Worm (Caenorhabditis elegans) whole organism, L3 larva: ENCODE data around the gene R01B10.2.
"Not testable (repeated sequence)": the region's sequence is repeated elsewhere in the genome, so short reads cannot be mapped to it uniquely, and the experiment has no call there.

Experiments used
- R02D3.7 ChIP-seq: fragments of 150-350 bp; optimal IDR thresholded peaks from 2 replicates; lab custom pipeline; 2014; ENCODE audit warnings: missing biosample characterization, missing genetic modification characterization
- ZK546.5 ChIP-seq: sonication (generic microtip); optimal IDR thresholded peaks from 2 replicates; lab custom pipeline; 2017; ENCODE audit warnings: missing biosample characterization, missing genetic modification characterization
- aly-2 ChIP-seq: fragments of 150-350 bp; optimal IDR thresholded peaks from 2 replicates; lab custom pipeline; 2014; ENCODE audit warnings: missing biosample characterization, missing genetic modification characterization
- ama-1 ChIP-seq: fragments of 150-350 bp; optimal IDR thresholded peaks from 2 replicates; lab custom pipeline; 2018
- ceh-16 ChIP-seq: sonication (generic microtip); optimal IDR thresholded peaks from 2 replicates; lab custom pipeline; 2017; ENCODE audit warnings: missing biosample characterization, missing genetic modification characterization
- ceh-9 ChIP-seq: sonication (generic microtip); optimal IDR thresholded peaks from 2 replicates; lab custom pipeline; 2018; ENCODE audit warnings: missing biosample characterization, missing genetic modification characterization
- daf-12 ChIP-seq: fragments of 150-350 bp; optimal IDR thresholded peaks from 2 replicates; lab custom pipeline; 2014; ENCODE audit warnings: missing biosample characterization, missing genetic modification reagents, missing genetic modification characterization
- egl-27 ChIP-seq: sonication (generic microtip); optimal IDR thresholded peaks from 4 replicates; lab custom pipeline; 2017; ENCODE audit warnings: missing biosample characterization, missing genetic modification reagents, missing genetic modification characterization
- egl-5 ChIP-seq: fragments of 150-350 bp; optimal IDR thresholded peaks from 2 replicates; lab custom pipeline; 2017; ENCODE audit warnings: missing biosample characterization, missing genetic modification reagents, missing genetic modification characterization, inconsistent platforms
- elt-3 ChIP-seq, 3 experiments: fragments of 150-350 bp in 1 of 3; sonication (generic microtip) in 2 of 3; optimal IDR thresholded peaks; 2 replicates in 2 of 3; 4 replicates in 1 of 3; lab custom pipeline; 2014 to 2017; ENCODE audit warnings: missing biosample characterization in 3 of 3, missing genetic modification characterization in 3 of 3
- eor-1 ChIP-seq, 2 experiments: fragments of 150-350 bp; optimal IDR thresholded peaks; 2 replicates each; lab custom pipeline; 2014 to 2018; ENCODE audit warnings: missing biosample characterization in 2 of 2, missing genetic modification characterization in 2 of 2
- fkh-2 ChIP-seq: fragments of 150-350 bp; optimal IDR thresholded peaks from 2 replicates; lab custom pipeline; 2014; ENCODE audit warnings: missing biosample characterization, missing genetic modification reagents, missing genetic modification characterization
- fos-1 ChIP-seq: fragments of 150-350 bp; optimal IDR thresholded peaks from 2 replicates; lab custom pipeline; 2014; ENCODE audit warnings: missing biosample characterization, missing genetic modification characterization
- hmg-11 ChIP-seq: sonication (generic microtip); optimal IDR thresholded peaks from 2 replicates; lab custom pipeline; 2016; ENCODE audit warnings: missing genetic modification characterization, missing compliant biosample characterization
- lin-15B ChIP-seq: fragments of 150-350 bp; optimal IDR thresholded peaks from 2 replicates; lab custom pipeline; 2014; ENCODE audit warnings: missing biosample characterization, missing genetic modification characterization
- lin-39 ChIP-seq: fragments of 150-350 bp; optimal IDR thresholded peaks from 2 replicates; lab custom pipeline; 2018; ENCODE audit warnings: missing biosample characterization, missing genetic modification reagents, missing genetic modification characterization
- lsy-12 ChIP-seq: sonication (generic microtip); optimal IDR thresholded peaks from 2 replicates; lab custom pipeline; 2016; ENCODE audit warnings: mild to moderate bottlenecking, missing genetic modification characterization, missing compliant biosample characterization
- mdl-1 ChIP-seq: fragments of 150-350 bp; optimal IDR thresholded peaks from 2 replicates; lab custom pipeline; 2014; ENCODE audit warnings: missing biosample characterization, missing genetic modification characterization
- mml-1 ChIP-seq: fragments of 150-350 bp; sonication (generic microtip); optimal IDR thresholded peaks from 3 replicates; lab custom pipeline; 2014; ENCODE audit warnings: missing biosample characterization, missing genetic modification characterization
- nhr-12 ChIP-seq: fragments of 150-350 bp; optimal IDR thresholded peaks from 2 replicates; lab custom pipeline; 2014; ENCODE audit warnings: missing biosample characterization, missing genetic modification characterization
- nhr-23 ChIP-seq: fragments of 150-350 bp; optimal IDR thresholded peaks from 2 replicates; lab custom pipeline; 2014; ENCODE audit warnings: missing biosample characterization, missing genetic modification reagents, missing genetic modification characterization
- nhr-25 ChIP-seq: sonication (generic microtip); optimal IDR thresholded peaks from 2 replicates; lab custom pipeline; 2017; ENCODE audit warnings: missing biosample characterization, missing genetic modification characterization
- nhr-28 ChIP-seq: fragments of 150-350 bp; optimal IDR thresholded peaks from 2 replicates; lab custom pipeline; 2014; ENCODE audit warnings: missing biosample characterization, missing genetic modification characterization
- nhr-43 ChIP-seq: sonication (generic microtip); optimal IDR thresholded peaks from 2 replicates; lab custom pipeline; 2016; ENCODE audit warnings: mild to moderate bottlenecking, missing genetic modification characterization, missing compliant biosample characterization; ENCODE audit not compliant: poor library complexity, severe bottlenecking
- nhr-76 ChIP-seq: fragments of 150-350 bp; sonication (generic microtip); optimal IDR thresholded peaks from 5 replicates; lab custom pipeline; 2014; ENCODE audit warnings: missing biosample characterization, missing genetic modification characterization
- pha-4 ChIP-seq: fragments of 150-350 bp; optimal IDR thresholded peaks from 2 replicates; lab custom pipeline; 2014; ENCODE audit warnings: missing biosample characterization, missing genetic modification reagents, missing genetic modification characterization
- pqm-1 ChIP-seq: fragments of 150-350 bp; optimal IDR thresholded peaks from 2 replicates; lab custom pipeline; 2017; ENCODE audit warnings: missing biosample characterization, missing genetic modification characterization, inconsistent platforms
- sea-2 ChIP-seq: fragments of 150-350 bp; sonication (generic microtip); optimal IDR thresholded peaks from 4 replicates; lab custom pipeline; 2014; ENCODE audit warnings: missing biosample characterization, missing genetic modification reagents, missing genetic modification characterization
- skn-1 ChIP-seq: fragments of 150-350 bp; optimal IDR thresholded peaks from 2 replicates; lab custom pipeline; 2014; ENCODE audit warnings: missing biosample characterization, missing genetic modification characterization
- snpc-4 ChIP-seq: fragments of 150-350 bp; optimal IDR thresholded peaks from 2 replicates; lab custom pipeline; 2014; ENCODE audit warnings: missing biosample characterization, missing genetic modification characterization
- tbx-2 ChIP-seq: sonication (generic microtip); optimal IDR thresholded peaks from 2 replicates; lab custom pipeline; 2016; ENCODE audit warnings: mild to moderate bottlenecking, missing genetic modification characterization, missing compliant biosample characterization
- unc-39 ChIP-seq: sonication (generic microtip); optimal IDR thresholded peaks from 4 replicates; lab custom pipeline; 2017; ENCODE audit warnings: missing biosample characterization, missing genetic modification characterization
- unc-62 ChIP-seq: fragments of 150-350 bp; sonication (generic microtip); optimal IDR thresholded peaks from 4 replicates; lab custom pipeline; 2014; ENCODE audit warnings: missing biosample characterization, missing genetic modification reagents, missing genetic modification characterization
- zag-1 ChIP-seq: fragments of 150-350 bp; optimal IDR thresholded peaks from 2 replicates; lab custom pipeline; 2014; ENCODE audit warnings: missing biosample characterization, missing genetic modification characterization
- ztf-4 ChIP-seq: fragments of 150-350 bp; optimal IDR thresholded peaks from 2 replicates; lab custom pipeline; 2014; ENCODE audit warnings: missing biosample characterization, missing genetic modification characterization

The R01B10.2 gene

ce11 chrV:6041375-6041774 is at the start of gene R01B10.2:
Gene R01B10.2 (minus strand): TSS chrV:6041475.
- TF ChIP-seq pqm-1 (tag; lab: Kevin White, UChicago) = no peak
- no peak for TF ChIP-seq hmg-11 (tag; lab: Kevin White, UChicago)
- TF ChIP-seq snpc-4 (tag; lab: Kevin White, UChicago) = no peak
- TF ChIP-seq nhr-28 (tag; lab: Kevin White, UChicago) = no peak
- no peak for TF ChIP-seq fos-1 (tag; lab: Kevin White, UChicago)
- no peak for TF ChIP-seq pha-4 (tag; lab: Kevin White, UChicago)
- no peak for TF ChIP-seq mdl-1
- no peak for TF ChIP-seq daf-12 (tag; lab: Kevin White, UChicago)
- no peak for TF ChIP-seq mml-1 (tag; lab: Kevin White, UChicago)
- TF ChIP-seq ceh-16 (tag; lab: Kevin White, UChicago) = no peak
- TF ChIP-seq sea-2 (GFP tag; lab: Kevin White, UChicago) = no peak

- TF ChIP-seq aly-2, fkh-2, egl-27 (tag; lab: Kevin White, UChicago): not testable (repeated sequence)
- TF ChIP-seq, all 47 proteins: peak for 0; not testable (repeated sequence) for 47
These were observed 28.7 kb upstream of the R01B10.2 start, which contains the start of gene fbxa-214 for ce11 chrV:6069968-6070367. Gene fbxa-214 (minus strand): TSS chrV:6070068.

- TF ChIP-seq ama-1 (lab: Kevin White, UChicago) (no peak), zag-1 (tag; lab: Kevin White, UChicago) (no peak), ceh-16 (tag; lab: Kevin White, UChicago) (no peak), unc-39 (tag; lab: Kevin White, UChicago) (no peak), egl-5 (tag; lab: Kevin White, UChicago) (no peak), elt-3 (tag; optimal IDR thresholded peaks at IDR 0.05; lab: Kevin White, UChicago) (no peak), lsy-12 (no peak), tbx-2 (tag; lab: Kevin White, UChicago) (no peak), eor-1 (tag; optimal IDR thresholded peaks at IDR 0.05; lab: Kevin White, UChicago) (no peak), nhr-76 (tag; lab: Kevin White, UChicago) (no peak), sea-2 (GFP tag; lab: Kevin White, UChicago) (no peak), ZK546.5 (tag; lab: Kevin White, UChicago) (no peak), ztf-4 (no peak), fkh-2 (tag; lab: Kevin White, UChicago) (no peak), nhr-25 (tag; lab: Kevin White, UChicago) (no peak), egl-27 (tag; lab: Kevin White, UChicago) (no peak), nhr-23 (tag; lab: Kevin White, UChicago) (no peak)
These were observed 25.8 kb upstream of the R01B10.2 start, which contains the start of gene srh-10 for ce11 chrV:6067112-6067511. Gene srh-10 (minus strand): TSS chrV:6067140.

ce11 chrV:6063330-6063729 is 22.1 kb upstream of the R01B10.2 start, which contains the start of gene Y38A10A.2:
Gene Y38A10A.2 (minus strand): TSS chrV:6063430.
- no peak for TF ChIP-seq eor-1 (tag; optimal IDR thresholded peaks at IDR 0.05; lab: Kevin White, UChicago)
- TF ChIP-seq nhr-25 (tag; lab: Kevin White, UChicago) = no peak
- no peak for TF ChIP-seq lin-15B (tag; lab: Kevin White, UChicago)
- TF ChIP-seq ceh-9 (tag; lab: Kevin White, UChicago) = no peak
- TF ChIP-seq ZK546.5 (tag; lab: Kevin White, UChicago) = no peak
- no peak for TF ChIP-seq daf-12 (tag; lab: Kevin White, UChicago)
- TF ChIP-seq mml-1 (tag; lab: Kevin White, UChicago) = no peak
- no peak for TF ChIP-seq sea-2 (GFP tag; lab: Kevin White, UChicago)
- no peak for TF ChIP-seq ama-1 (lab: Kevin White, UChicago)

ce11 chrV:6055289-6055688 is 14.0 kb upstream of the R01B10.2 start, which contains the start of gene srd-20:
Gene srd-20 (plus strand): TSS chrV:6055589.
- TF ChIP-seq mml-1 (tag; lab: Kevin White, UChicago) (no peak), unc-62 (GFP tag; lab: Kevin White, UChicago) (no peak), pqm-1 (tag; lab: Kevin White, UChicago) (no peak), nhr-25 (tag; lab: Kevin White, UChicago) (no peak), nhr-43 (no peak), egl-27 (tag; lab: Kevin White, UChicago) (no peak), aly-2 (tag; lab: Kevin White, UChicago) (no peak), zag-1 (tag; lab: Kevin White, UChicago) (no peak), elt-3 (tag; optimal IDR thresholded peaks at IDR 0.05; lab: Kevin White, UChicago) (no peak), eor-1 (tag; optimal IDR thresholded peaks at IDR 0.05; lab: Kevin White, UChicago) (no peak), lin-39 (no peak), unc-39 (tag; lab: Kevin White, UChicago) (no peak), nhr-12 (tag; lab: Kevin White, UChicago) (no peak), egl-5 (tag; lab: Kevin White, UChicago) (no peak), R02D3.7 (tag; lab: Kevin White, UChicago) (no peak), fkh-2 (tag; lab: Kevin White, UChicago) (no peak), ZK546.5 (tag; lab: Kevin White, UChicago) (no peak), skn-1 (tag; lab: Kevin White, UChicago) (no peak)
